Fruit fly (Drosophila melanogaster) whole organism, embryonic: ENCODE data around the gene dachs.
A peak's percentile ranks its signal among the peaks of the same experiment; 100 is the strongest.

ENCODE experiments used
- Bgb ChIP-seq: fragments of 200-800 bp; sonication (Bioruptor generic); IDR thresholded peaks from 2 replicates; pipeline ENCODE4 v1.3.6; 2022; ENCODE audit warnings: missing biosample characterization, missing genetic modification characterization; ENCODE audit not compliant: partially characterized antibody
- CG10267 ChIP-seq: fragments of 200-800 bp; sonication (Bioruptor generic); optimal IDR thresholded peaks from 2 replicates; lab custom pipeline; 2018; ENCODE audit warnings: missing biosample characterization, mild to moderate bottlenecking, missing genetic modification characterization, moderate library complexity
- CG10979 ChIP-seq: fragments of 200-800 bp; sonication (Bioruptor generic); optimal IDR thresholded peaks from 2 replicates; lab custom pipeline; 2018; ENCODE audit warnings: missing biosample characterization, mild to moderate bottlenecking, missing genetic modification characterization, moderate library complexity
- CG11085 ChIP-seq: fragments of 200-800 bp; sonication (Bioruptor generic); IDR thresholded peaks from 2 replicates; pipeline ENCODE4 v1.3.6; 2022; ENCODE audit warnings: missing biosample characterization, missing genetic modification characterization
- CG12071 ChIP-seq: fragments of 200-800 bp; sonication (Bioruptor generic); optimal IDR thresholded peaks from 3 replicates; lab custom pipeline; 2018; ENCODE audit warnings: missing biosample characterization, mild to moderate bottlenecking, missing genetic modification characterization
- CG12744 ChIP-seq: fragments of 200-800 bp; sonication (Bioruptor generic); optimal IDR thresholded peaks from 2 replicates; lab custom pipeline; 2016; ENCODE audit warnings: missing biosample characterization, missing genetic modification characterization
- CG12942 ChIP-seq: fragments of 200-800 bp; sonication (Bioruptor generic); optimal IDR thresholded peaks from 3 replicates; lab custom pipeline; 2016; ENCODE audit warnings: missing biosample characterization, missing genetic modification characterization
- CG14667 ChIP-seq: fragments of 200-800 bp; sonication (Bioruptor generic); IDR thresholded peaks from 2 replicates; pipeline ENCODE4 v1.3.6; 2022; ENCODE audit warnings: missing biosample characterization, missing genetic modification characterization
- CG14860 ChIP-seq: fragments of 200-800 bp; sonication (Bioruptor generic); IDR thresholded peaks from 3 replicates; pipeline ENCODE4 v1.3.6; 2022; ENCODE audit warnings: missing biosample characterization, missing genetic modification characterization; ENCODE audit not compliant: partially characterized antibody
- CG1602 ChIP-seq: fragments of 200-800 bp; sonication (Bioruptor generic); optimal IDR thresholded peaks from 3 replicates; lab custom pipeline; 2016; ENCODE audit warnings: missing biosample characterization, missing genetic modification characterization
- CG30403 ChIP-seq: fragments of 200-800 bp; sonication (Bioruptor generic); optimal IDR thresholded peaks from 3 replicates; lab custom pipeline; 2016; ENCODE audit warnings: missing biosample characterization, missing genetic modification characterization
- CG31441 ChIP-seq: fragments of 200-800 bp; sonication (Bioruptor generic); IDR thresholded peaks from 2 replicates; pipeline ENCODE4 v1.3.6; 2022; ENCODE audit warnings: missing biosample characterization, missing genetic modification characterization
- CG33557 ChIP-seq: fragments of 200-800 bp; sonication (Bioruptor generic); optimal IDR thresholded peaks from 2 replicates; lab custom pipeline; 2019; ENCODE audit warnings: missing biosample characterization, mild to moderate bottlenecking, missing genetic modification characterization, moderate library complexity
- CG4404 ChIP-seq: fragments of 200-800 bp; sonication (Bioruptor generic); IDR thresholded peaks from 2 replicates; pipeline ENCODE4 v1.3.6; 2022; ENCODE audit warnings: missing biosample characterization, missing genetic modification characterization
- CG4820 ChIP-seq: fragments of 200-800 bp; sonication (Bioruptor generic); optimal IDR thresholded peaks from 3 replicates; lab custom pipeline; 2016; ENCODE audit warnings: missing biosample characterization, missing genetic modification characterization
- CG6175 ChIP-seq: fragments of 200-800 bp; sonication (Bioruptor generic); IDR thresholded peaks from 3 replicates; pipeline ENCODE4 v1.3.6; 2022; ENCODE audit warnings: missing biosample characterization, missing genetic modification characterization
- CG6254 ChIP-seq: fragments of 200-800 bp; sonication (Bioruptor generic); optimal IDR thresholded peaks from 3 replicates; lab custom pipeline; 2017; ENCODE audit warnings: mild to moderate bottlenecking, missing biosample characterization, missing genetic modification reagents, missing genetic modification characterization
- CG9215 ChIP-seq: fragments of 200-800 bp; sonication (Bioruptor generic); IDR thresholded peaks from 2 replicates; pipeline ENCODE4 v1.3.6; 2022; ENCODE audit warnings: missing biosample characterization, missing genetic modification characterization
- Camta ChIP-seq: fragments of 200-800 bp; sonication (Bioruptor generic); optimal IDR thresholded peaks from 2 replicates; lab custom pipeline; 2016; ENCODE audit warnings: missing biosample characterization, missing genetic modification characterization
- CoRest ChIP-seq: fragments of 200-800 bp; sonication (Bioruptor generic); optimal IDR thresholded peaks from 3 replicates; lab custom pipeline; 2018; ENCODE audit warnings: missing biosample characterization, mild to moderate bottlenecking, missing genetic modification characterization, moderate library complexity
- Dbx ChIP-seq: fragments of 200-800 bp; sonication (Bioruptor generic); IDR thresholded peaks from 3 replicates; pipeline ENCODE4 v1.3.6; 2022; ENCODE audit warnings: missing biosample characterization, missing genetic modification characterization
- HmgZ ChIP-seq: fragments of 200-800 bp; sonication (Bioruptor generic); optimal IDR thresholded peaks from 2 replicates; lab custom pipeline; 2018; ENCODE audit warnings: missing biosample characterization, mild to moderate bottlenecking, missing genetic modification characterization
- Hsf ChIP-seq: fragments of 200-800 bp; sonication (Bioruptor generic); optimal IDR thresholded peaks from 3 replicates; lab custom pipeline; 2016; ENCODE audit warnings: missing biosample characterization, missing genetic modification characterization
- Lhr ChIP-seq: fragments of 200-800 bp; sonication (Bioruptor generic); optimal IDR thresholded peaks from 3 replicates; lab custom pipeline; 2017; ENCODE audit warnings: mild to moderate bottlenecking, missing biosample characterization, missing genetic modification reagents, missing genetic modification characterization
- MTF-1 ChIP-seq: fragments of 200-800 bp; sonication (Bioruptor generic); optimal IDR thresholded peaks from 2 replicates; lab custom pipeline; 2018; ENCODE audit warnings: missing biosample characterization, mild to moderate bottlenecking, missing genetic modification characterization, borderline replicate concordance
- Mad ChIP-seq: fragments of 200-800 bp; sonication (Bioruptor generic); optimal IDR thresholded peaks from 2 replicates; lab custom pipeline; 2016; ENCODE audit warnings: missing biosample characterization, missing genetic modification characterization
- Neu2 ChIP-seq: fragments of 200-800 bp; sonication (Bioruptor generic); optimal IDR thresholded peaks from 3 replicates; lab custom pipeline; 2016; ENCODE audit warnings: missing biosample characterization, missing genetic modification characterization, borderline replicate concordance
- Nf-YA ChIP-seq: fragments of 200-800 bp; sonication (Bioruptor generic); IDR thresholded peaks from 2 replicates; pipeline ENCODE4 v1.3.6; 2022; ENCODE audit warnings: missing biosample characterization, missing genetic modification characterization
- Ravus ChIP-seq: fragments of 200-800 bp; sonication (Bioruptor generic); IDR thresholded peaks from 2 replicates; pipeline ENCODE4 v1.3.6; 2022; ENCODE audit warnings: missing biosample characterization, missing genetic modification characterization
- Sox102F ChIP-seq: fragments of 200-800 bp; sonication (Bioruptor generic); optimal IDR thresholded peaks from 2 replicates; lab custom pipeline; 2018; ENCODE audit warnings: missing biosample characterization, mild to moderate bottlenecking, missing genetic modification characterization, moderate library complexity
- Vsx1 ChIP-seq: fragments of 200-800 bp; sonication (Bioruptor generic); optimal IDR thresholded peaks from 2 replicates; lab custom pipeline; 2017; ENCODE audit warnings: missing biosample characterization, mild to moderate bottlenecking, missing genetic modification characterization, missing genetic modification reagents
- ato ChIP-seq: fragments of 200-800 bp; sonication (Bioruptor generic); IDR thresholded peaks from 2 replicates; pipeline ENCODE4 v1.3.6; 2022; ENCODE audit warnings: missing biosample characterization, missing genetic modification characterization; ENCODE audit not compliant: partially characterized antibody
- cg ChIP-seq: fragments of 200-800 bp; sonication (Bioruptor generic); optimal IDR thresholded peaks from 3 replicates; lab custom pipeline; 2019; ENCODE audit warnings: missing biosample characterization, mild to moderate bottlenecking, missing genetic modification characterization, moderate library complexity
- chn ChIP-seq: fragments of 200-800 bp; sonication (Bioruptor generic); optimal IDR thresholded peaks from 2 replicates; lab custom pipeline; 2016; ENCODE audit warnings: missing biosample characterization, missing genetic modification characterization
- cwo ChIP-seq: fragments of 200-800 bp; sonication (Bioruptor generic); optimal IDR thresholded peaks from 3 replicates; lab custom pipeline; 2017; ENCODE audit warnings: missing biosample characterization, missing genetic modification characterization, mild to moderate bottlenecking, moderate library complexity, missing genetic modification reagents
- eve ChIP-seq, 2 experiments: fragments of >200 bp; optimal IDR thresholded peaks; 2 replicates each; lab custom pipeline; 2017; ENCODE audit warnings: missing biosample characterization in 2 of 2, missing genetic modification characterization in 2 of 2
- ftz-f1 ChIP-seq: fragments of 200-800 bp; sonication (Bioruptor generic); optimal IDR thresholded peaks from 2 replicates; lab custom pipeline; 2016; ENCODE audit warnings: missing biosample characterization, missing genetic modification characterization
- gcm ChIP-seq: fragments of 200-800 bp; sonication (Bioruptor generic); optimal IDR thresholded peaks from 2 replicates; lab custom pipeline; 2019; ENCODE audit warnings: missing biosample characterization, mild to moderate bottlenecking, missing genetic modification characterization, moderate library complexity
- gro ChIP-seq: fragments of 200-800 bp; sonication (Bioruptor generic); optimal IDR thresholded peaks from 2 replicates; lab custom pipeline; 2016; ENCODE audit warnings: missing biosample characterization, missing genetic modification characterization
- lbe ChIP-seq: fragments of 200-800 bp; sonication (Bioruptor generic); optimal IDR thresholded peaks from 2 replicates; lab custom pipeline; 2016; ENCODE audit warnings: missing biosample characterization, mild to moderate bottlenecking, missing genetic modification characterization
- lov ChIP-seq, 2 experiments: fragments of 200-800 bp in 1 of 2; fragments of >200 bp in 1 of 2; sonication (Bioruptor generic) in 1 of 2; IDR thresholded peaks in 1 of 2; optimal IDR thresholded peaks in 1 of 2; 2 replicates in 1 of 2; 3 replicates in 1 of 2; pipeline versions ENCODE4 v1.3.6 to Lab custom; 2017 to 2022; ENCODE audit warnings: missing biosample characterization in 1 of 2, missing genetic modification characterization in 1 of 2
- peb ChIP-seq: fragments of 200-800 bp; sonication (Bioruptor generic); IDR thresholded peaks from 2 replicates; pipeline ENCODE4 v1.3.6; 2022; ENCODE audit warnings: missing biosample characterization, missing genetic modification characterization
- pfk ChIP-seq: fragments of 200-800 bp; sonication (Bioruptor generic); optimal IDR thresholded peaks from 2 replicates; lab custom pipeline; 2018; ENCODE audit warnings: missing biosample characterization, mild to moderate bottlenecking, missing genetic modification characterization, moderate library complexity
- repo ChIP-seq: fragments of 200-800 bp; sonication (Bioruptor generic); optimal IDR thresholded peaks from 2 replicates; lab custom pipeline; 2016; ENCODE audit warnings: missing biosample characterization, missing genetic modification characterization
- sc ChIP-seq, 3 experiments: fragments of >200 bp in 2 of 3; fragments of 200-800 bp in 1 of 3; sonication (Bioruptor generic) in 1 of 3; optimal IDR thresholded peaks; 2 replicates in 2 of 3; 3 replicates in 1 of 3; lab custom pipeline; 2017; ENCODE audit warnings: mild to moderate bottlenecking in 1 of 3, missing biosample characterization in 1 of 3, missing genetic modification characterization in 1 of 3, missing genetic modification reagents in 1 of 3
- tll ChIP-seq, 2 experiments: fragments of 200-800 bp in 1 of 2; fragments of >200 bp in 1 of 2; sonication (Bioruptor generic) in 1 of 2; optimal IDR thresholded peaks; 2 replicates each; lab custom pipeline; 2017 to 2019; ENCODE audit warnings: missing biosample characterization in 2 of 2, missing genetic modification characterization in 2 of 2, mild to moderate bottlenecking in 1 of 2, moderate library complexity in 1 of 2
- toy ChIP-seq: fragments of 200-800 bp; sonication (Bioruptor generic); IDR thresholded peaks from 2 replicates; pipeline ENCODE4 v1.3.6; 2022; ENCODE audit warnings: missing biosample characterization, missing genetic modification characterization

dachs gene

DNA sequence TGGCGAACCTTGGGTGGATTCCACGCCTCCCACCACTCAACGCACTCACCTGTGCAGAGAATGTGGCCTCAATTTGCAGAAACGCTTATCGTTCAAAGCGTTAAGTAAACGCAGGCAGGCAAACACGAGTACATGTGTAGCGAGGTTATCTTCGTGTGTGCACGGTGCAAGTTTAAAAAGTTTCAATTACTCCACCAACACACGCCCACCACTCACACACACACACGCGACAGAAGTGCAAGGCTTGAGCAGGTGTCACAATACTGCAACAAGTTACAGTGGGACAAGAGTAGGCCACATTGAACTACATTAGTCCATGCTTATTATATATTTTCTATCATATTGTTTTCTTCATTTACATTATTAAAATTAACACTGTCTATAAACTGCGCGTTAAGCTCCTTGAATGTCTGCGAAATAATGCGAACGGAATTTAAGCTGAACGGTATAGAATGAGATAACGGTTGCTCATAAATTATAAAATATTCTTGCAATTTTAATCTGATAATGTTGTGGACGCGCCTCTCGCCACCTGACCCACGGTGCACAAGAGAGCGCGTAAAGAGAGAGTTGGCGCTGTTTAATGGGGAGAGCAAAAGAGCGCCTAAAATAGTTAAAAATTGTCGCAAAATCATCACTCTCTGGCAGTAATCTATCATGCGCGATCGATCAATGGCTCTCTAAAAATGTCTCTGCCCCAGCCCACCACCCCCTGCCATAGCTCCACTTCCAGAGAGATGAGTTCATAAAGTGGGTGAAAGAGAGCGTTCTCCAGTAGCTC is 68.1 kb downstream of the dachs start (continued):
- TF ChIP-seq repo (GFP tag; lab: Kevin White, UChicago) (peak; percentile 52), Vsx1 (peak; percentile 88), Bgb (GFP tag; lab: Robert Waterston, UW) (peak; percentile 54), CG6254 (GFP tag; lab: Kevin White, UChicago) (peak; percentile 94), lov (optimal IDR thresholded peaks at IDR 0.05; lab: Kevin White, UChicago) (no peak), lov (GFP tag; IDR thresholded peaks at IDR 0.05; lab: Robert Waterston, UW) (peak; percentile 86; the same call in 2 of the 3 replicates), CG9215 (GFP tag; lab: Robert Waterston, UW) (no peak), toy (GFP tag; lab: Robert Waterston, UW) (0 out of 2 replicates have a peak, but pooled peaks have one; percentile 33), CG10267 (peak; percentile 86), gcm (GFP tag; lab: Kevin White, UChicago) (peak; percentile 97), CG11085 (peak; percentile 68), CG12942 (GFP tag; lab: Kevin White, UChicago) (peak; percentile 90), Dbx (GFP tag; lab: Robert Waterston, UW) (peak; percentile 45), MTF-1 (GFP tag; lab: Kevin White, UChicago) (peak; percentile 73), CG1602 (GFP tag; lab: Kevin White, UChicago) (peak; percentile 93), Neu2 (GFP tag; lab: Kevin White, UChicago) (no peak), CG14667 (GFP tag; lab: Robert Waterston, UW) (no peak; the same call in none of the 2 replicates), Nf-YA (peak; percentile 93), cwo (GFP tag; lab: Kevin White, UChicago) (peak; percentile 84), pfk (GFP tag; lab: Kevin White, UChicago) (peak; percentile 22), CG10979 (tag; lab: Kevin White, UChicago) (peak; percentile 97), CG30403 (peak; percentile 91), HmgZ (peak; percentile 89), CG6175 (no peak; the same call in none of the 3 replicates), peb (GFP tag; lab: Robert Waterston, UW) (peak; percentile 95), CoRest (tag; lab: Kevin White, UChicago) (peak; percentile 97), lbe (GFP tag; lab: Kevin White, UChicago) (peak; percentile 95), CG12744 (GFP tag; lab: Kevin White, UChicago) (peak; percentile 83), gro (GFP tag; lab: Kevin White, UChicago) (no peak), ato (GFP tag; lab: Robert Waterston, UW) (no peak), tll (GFP tag; optimal IDR thresholded peaks at IDR 0.05; lab: Kevin White, UChicago) (no peak), CG33557 (peak; percentile 84), CG4404 (peak; percentile 79), Ravus (GFP tag; lab: Robert Waterston, UW) (peak; percentile 76), Hsf (GFP tag; lab: Kevin White, UChicago) (peak; percentile 90), cg (GFP tag; lab: Kevin White, UChicago) (peak; percentile 85), ftz-f1 (peak; percentile 76), CG12071 (peak; percentile 93), CG31441 (GFP tag; lab: Robert Waterston, UW) (peak; percentile 82), Mad (GFP tag; lab: Kevin White, UChicago) (peak; percentile 93), chn (GFP tag; lab: Kevin White, UChicago) (peak; percentile 92), Camta (GFP tag; lab: Kevin White, UChicago) (peak; percentile 79), Lhr (GFP tag; lab: Kevin White, UChicago) (peak; percentile 87), eve (GFP tag; optimal IDR thresholded peaks at IDR 0.05; lab: Kevin White, UChicago) (peak in 1 of 2 experiments; percentile 99), Sox102F (GFP tag; lab: Kevin White, UChicago) (peak; percentile 99), CG14860 (peak; percentile 72), sc (optimal IDR thresholded peaks at IDR 0.05; lab: Kevin White, UChicago) (no peak), sc (GFP tag; optimal IDR thresholded peaks at IDR 0.05; lab: Kevin White, UChicago) (peak; percentile 97), CG4820 (GFP tag; lab: Kevin White, UChicago) (peak; percentile 91)
